Worm (Caenorhabditis elegans) whole organism, L3 larva: ENCODE data around the gene F33H1.4.

Experiments
- R02D3.7 ChIP-seq: fragments of 150-350 bp; optimal IDR thresholded peaks from 2 replicates; lab custom pipeline; 2014; ENCODE audit warnings: missing biosample characterization, missing genetic modification characterization
- ZK546.5 ChIP-seq: sonication (generic microtip); optimal IDR thresholded peaks from 2 replicates; lab custom pipeline; 2017; ENCODE audit warnings: missing biosample characterization, missing genetic modification characterization
- ceh-16 ChIP-seq: sonication (generic microtip); optimal IDR thresholded peaks from 2 replicates; lab custom pipeline; 2017; ENCODE audit warnings: missing biosample characterization, missing genetic modification characterization
- ceh-82 ChIP-seq: fragments of 150-350 bp; optimal IDR thresholded peaks from 2 replicates; lab custom pipeline; 2014; ENCODE audit warnings: missing biosample characterization, missing genetic modification characterization
- ceh-9 ChIP-seq: sonication (generic microtip); optimal IDR thresholded peaks from 2 replicates; lab custom pipeline; 2018; ENCODE audit warnings: missing biosample characterization, missing genetic modification characterization
- daf-12 ChIP-seq: fragments of 150-350 bp; optimal IDR thresholded peaks from 2 replicates; lab custom pipeline; 2014; ENCODE audit warnings: missing biosample characterization, missing genetic modification reagents, missing genetic modification characterization
- egl-5 ChIP-seq: fragments of 150-350 bp; optimal IDR thresholded peaks from 2 replicates; lab custom pipeline; 2017; ENCODE audit warnings: missing biosample characterization, missing genetic modification reagents, missing genetic modification characterization, inconsistent platforms
- elt-1 ChIP-seq: fragments of 150-350 bp; optimal IDR thresholded peaks from 2 replicates; lab custom pipeline; 2014; ENCODE audit warnings: missing biosample characterization, missing genetic modification characterization
- elt-3 ChIP-seq, 3 experiments: fragments of 150-350 bp in 1 of 3; sonication (generic microtip) in 2 of 3; optimal IDR thresholded peaks; 2 replicates in 2 of 3; 4 replicates in 1 of 3; lab custom pipeline; 2014 to 2017; ENCODE audit warnings: missing biosample characterization in 3 of 3, missing genetic modification characterization in 3 of 3
- eor-1 ChIP-seq, 2 experiments: fragments of 150-350 bp; optimal IDR thresholded peaks; 2 replicates each; lab custom pipeline; 2014 to 2018; ENCODE audit warnings: missing biosample characterization in 2 of 2, missing genetic modification characterization in 2 of 2
- fkh-10 ChIP-seq: sonication (generic microtip); optimal IDR thresholded peaks from 2 replicates; lab custom pipeline; 2017; ENCODE audit warnings: missing biosample characterization, missing genetic modification reagents, missing genetic modification characterization
- fkh-2 ChIP-seq: fragments of 150-350 bp; optimal IDR thresholded peaks from 2 replicates; lab custom pipeline; 2014; ENCODE audit warnings: missing biosample characterization, missing genetic modification reagents, missing genetic modification characterization
- fos-1 ChIP-seq: fragments of 150-350 bp; optimal IDR thresholded peaks from 2 replicates; lab custom pipeline; 2014; ENCODE audit warnings: missing biosample characterization, missing genetic modification characterization
- jun-1 ChIP-seq: fragments of 150-350 bp; optimal IDR thresholded peaks from 2 replicates; lab custom pipeline; 2014; ENCODE audit warnings: missing biosample characterization, missing genetic modification reagents, missing genetic modification characterization
- lin-39 ChIP-seq: fragments of 150-350 bp; optimal IDR thresholded peaks from 2 replicates; lab custom pipeline; 2018; ENCODE audit warnings: missing biosample characterization, missing genetic modification reagents, missing genetic modification characterization
- lsy-12 ChIP-seq: sonication (generic microtip); optimal IDR thresholded peaks from 2 replicates; lab custom pipeline; 2016; ENCODE audit warnings: mild to moderate bottlenecking, missing genetic modification characterization, missing compliant biosample characterization
- mml-1 ChIP-seq: fragments of 150-350 bp; sonication (generic microtip); optimal IDR thresholded peaks from 3 replicates; lab custom pipeline; 2014; ENCODE audit warnings: missing biosample characterization, missing genetic modification characterization
- nfya-1 ChIP-seq: sonication (generic microtip); optimal IDR thresholded peaks from 2 replicates; lab custom pipeline; 2017; ENCODE audit warnings: missing genetic modification characterization, mild to moderate bottlenecking, missing compliant biosample characterization, antibody characterized with exemption, moderate library complexity; ENCODE audit not compliant: insufficient read depth
- nhr-11 ChIP-seq: fragments of 150-350 bp; optimal IDR thresholded peaks from 2 replicates; lab custom pipeline; 2014; ENCODE audit warnings: missing biosample characterization, missing genetic modification characterization
- nhr-12 ChIP-seq: fragments of 150-350 bp; optimal IDR thresholded peaks from 2 replicates; lab custom pipeline; 2014; ENCODE audit warnings: missing biosample characterization, missing genetic modification characterization
- nhr-23 ChIP-seq: fragments of 150-350 bp; optimal IDR thresholded peaks from 2 replicates; lab custom pipeline; 2014; ENCODE audit warnings: missing biosample characterization, missing genetic modification reagents, missing genetic modification characterization
- nhr-237 ChIP-seq: fragments of 150-350 bp; optimal IDR thresholded peaks from 2 replicates; lab custom pipeline; 2014; ENCODE audit warnings: missing biosample characterization, missing genetic modification characterization
- nhr-25 ChIP-seq: sonication (generic microtip); optimal IDR thresholded peaks from 2 replicates; lab custom pipeline; 2017; ENCODE audit warnings: missing biosample characterization, missing genetic modification characterization
- nhr-43 ChIP-seq: sonication (generic microtip); optimal IDR thresholded peaks from 2 replicates; lab custom pipeline; 2016; ENCODE audit warnings: mild to moderate bottlenecking, missing genetic modification characterization, missing compliant biosample characterization; ENCODE audit not compliant: poor library complexity, severe bottlenecking
- nhr-67 ChIP-seq: fragments of 150-350 bp; optimal IDR thresholded peaks from 2 replicates; lab custom pipeline; 2014; ENCODE audit warnings: missing biosample characterization, missing genetic modification characterization
- nhr-76 ChIP-seq: fragments of 150-350 bp; sonication (generic microtip); optimal IDR thresholded peaks from 5 replicates; lab custom pipeline; 2014; ENCODE audit warnings: missing biosample characterization, missing genetic modification characterization
- nhr-77 ChIP-seq: fragments of 150-350 bp; optimal IDR thresholded peaks from 2 replicates; lab custom pipeline; 2014; ENCODE audit warnings: missing biosample characterization, missing genetic modification characterization
- pha-4 ChIP-seq: fragments of 150-350 bp; optimal IDR thresholded peaks from 2 replicates; lab custom pipeline; 2014; ENCODE audit warnings: missing biosample characterization, missing genetic modification reagents, missing genetic modification characterization
- pqm-1 ChIP-seq: fragments of 150-350 bp; optimal IDR thresholded peaks from 2 replicates; lab custom pipeline; 2017; ENCODE audit warnings: missing biosample characterization, missing genetic modification characterization, inconsistent platforms
- skn-1 ChIP-seq: fragments of 150-350 bp; optimal IDR thresholded peaks from 2 replicates; lab custom pipeline; 2014; ENCODE audit warnings: missing biosample characterization, missing genetic modification characterization
- tbx-2 ChIP-seq: sonication (generic microtip); optimal IDR thresholded peaks from 2 replicates; lab custom pipeline; 2016; ENCODE audit warnings: mild to moderate bottlenecking, missing genetic modification characterization, missing compliant biosample characterization
- unc-39 ChIP-seq: sonication (generic microtip); optimal IDR thresholded peaks from 4 replicates; lab custom pipeline; 2017; ENCODE audit warnings: missing biosample characterization, missing genetic modification characterization
- unc-62 ChIP-seq: fragments of 150-350 bp; sonication (generic microtip); optimal IDR thresholded peaks from 4 replicates; lab custom pipeline; 2014; ENCODE audit warnings: missing biosample characterization, missing genetic modification reagents, missing genetic modification characterization
- zag-1 ChIP-seq: fragments of 150-350 bp; optimal IDR thresholded peaks from 2 replicates; lab custom pipeline; 2014; ENCODE audit warnings: missing biosample characterization, missing genetic modification characterization
- ztf-11 ChIP-seq: fragments of 150-350 bp; optimal IDR thresholded peaks from 2 replicates; lab custom pipeline; 2014; ENCODE audit warnings: missing biosample characterization, missing genetic modification characterization

Gene F33H1.4

ce11 chrII:10147502-10147901 lies 26.9 kb upstream of the F33H1.4 start:
- TF ChIP-seq nhr-77 (tag; lab: Kevin White, UChicago) (no peak), elt-3 (tag; optimal IDR thresholded peaks at IDR 0.05; lab: Kevin White, UChicago) (no peak), ZK546.5 (tag; lab: Kevin White, UChicago) (no peak), R02D3.7 (tag; lab: Kevin White, UChicago) (no peak), nhr-76 (tag; lab: Kevin White, UChicago) (no peak), zag-1 (no peak), ceh-16 (tag; lab: Kevin White, UChicago) (no peak), fkh-2 (no peak), skn-1 (tag; lab: Kevin White, UChicago) (no peak), elt-1 (tag; lab: Kevin White, UChicago) (no peak), nhr-67 (tag; lab: Kevin White, UChicago) (no peak), ceh-9 (tag; lab: Kevin White, UChicago) (no peak), unc-62 (GFP tag; lab: Kevin White, UChicago) (no peak), pqm-1 (no peak), nhr-237 (tag; lab: Kevin White, UChicago) (no peak)
- TF ChIP-seq, all 47 proteins: peak for 0

DNA sequence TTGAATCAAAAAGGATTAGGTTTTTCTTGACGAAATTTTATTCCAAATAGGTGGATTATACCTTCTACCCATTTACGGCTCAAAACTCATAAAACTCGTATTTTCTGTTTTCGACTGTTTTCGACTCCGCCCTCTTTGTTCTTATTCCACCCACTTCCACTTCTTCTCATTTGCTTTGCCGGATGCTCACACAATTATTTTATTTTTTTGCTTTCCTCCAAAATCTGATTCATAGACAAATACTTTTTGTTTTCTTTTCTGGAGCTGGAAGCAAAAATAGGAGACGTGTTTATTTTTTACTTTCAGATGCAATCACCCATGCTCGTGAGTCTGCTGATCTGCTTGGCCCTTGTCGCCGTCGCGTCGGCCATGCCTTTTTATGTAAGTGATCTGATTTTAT lies 19.3 kb upstream of the F33H1.4 start, which contains the start of gene nlp-63:
Gene nlp-63, plus strand, starts transcription at position 301 of the 400 bp plus-strand sequence.
- TF ChIP-seq mml-1 (tag; lab: Kevin White, UChicago): no peak
- TF ChIP-seq fos-1 (tag; lab: Kevin White, UChicago): no peak
- TF ChIP-seq fkh-10 (GFP tag; lab: Kevin White, UChicago): no peak
- TF ChIP-seq egl-5: no peak
- no peak for TF ChIP-seq lin-39 (tag; lab: Kevin White, UChicago)
- no peak for TF ChIP-seq ceh-9 (tag; lab: Kevin White, UChicago)
- no peak for TF ChIP-seq elt-3 (tag; optimal IDR thresholded peaks at IDR 0.05; lab: Kevin White, UChicago)
- TF ChIP-seq nhr-11 (tag; lab: Kevin White, UChicago): no peak
- no peak for TF ChIP-seq lsy-12 (tag; lab: Kevin White, UChicago)
- TF ChIP-seq nhr-76 (tag; lab: Kevin White, UChicago): no peak
- TF ChIP-seq jun-1 (tag; lab: Kevin White, UChicago): no peak
- TF ChIP-seq unc-39: no peak
- TF ChIP-seq pha-4 (tag; lab: Kevin White, UChicago): no peak

DNA sequence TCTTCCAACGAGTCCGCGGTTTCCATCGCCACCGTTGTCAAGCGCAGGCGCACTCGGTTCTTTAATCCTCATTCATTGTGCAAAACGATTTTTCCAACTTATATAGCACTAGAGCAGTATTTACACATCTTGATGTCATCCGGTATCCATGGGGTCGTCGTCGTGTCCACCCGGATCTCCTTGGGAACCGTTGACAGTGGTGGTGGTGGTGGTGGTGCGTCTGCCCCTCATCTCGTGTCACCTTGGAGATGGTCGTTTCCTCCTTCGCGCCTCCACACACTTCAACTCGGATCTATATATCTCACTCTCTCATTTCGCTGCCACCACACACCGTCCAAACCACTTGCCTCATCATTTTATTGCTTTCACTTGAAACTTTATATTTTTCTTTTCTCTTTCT lies 11.7 kb upstream of the F33H1.4 start:
- TF ChIP-seq pqm-1 (no peak), nhr-11 (tag; lab: Kevin White, UChicago) (no peak), unc-39 (no peak), skn-1 (tag; lab: Kevin White, UChicago) (no peak), nhr-12 (tag; lab: Kevin White, UChicago) (no peak), ceh-82 (no peak), daf-12 (no peak), elt-1 (tag; lab: Kevin White, UChicago) (no peak), elt-3 (tag; optimal IDR thresholded peaks at IDR 0.05; lab: Kevin White, UChicago) (no peak), unc-62 (GFP tag; lab: Kevin White, UChicago) (no peak), fkh-2 (no peak)

DNA sequence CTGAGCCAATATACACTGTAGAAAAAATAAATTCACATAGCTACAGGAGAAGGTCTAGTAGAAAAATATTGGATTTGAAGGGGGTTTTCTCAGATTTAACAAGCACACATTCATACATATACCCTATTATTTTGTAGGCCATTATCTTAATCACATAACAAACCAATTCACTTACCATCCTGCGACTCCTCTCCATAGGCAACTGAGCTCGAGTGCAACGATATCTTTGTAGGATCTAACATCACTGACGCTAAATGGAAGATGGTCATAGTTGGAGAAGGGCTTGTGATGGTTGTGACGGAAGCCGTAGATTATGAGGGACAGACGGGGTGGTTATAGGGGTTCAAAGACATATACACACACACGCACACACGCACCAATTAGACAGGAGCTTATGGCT lies 10.3 kb upstream of the F33H1.4 start:
- no peak for TF ChIP-seq nhr-43 (tag; lab: Kevin White, UChicago)

DNA sequence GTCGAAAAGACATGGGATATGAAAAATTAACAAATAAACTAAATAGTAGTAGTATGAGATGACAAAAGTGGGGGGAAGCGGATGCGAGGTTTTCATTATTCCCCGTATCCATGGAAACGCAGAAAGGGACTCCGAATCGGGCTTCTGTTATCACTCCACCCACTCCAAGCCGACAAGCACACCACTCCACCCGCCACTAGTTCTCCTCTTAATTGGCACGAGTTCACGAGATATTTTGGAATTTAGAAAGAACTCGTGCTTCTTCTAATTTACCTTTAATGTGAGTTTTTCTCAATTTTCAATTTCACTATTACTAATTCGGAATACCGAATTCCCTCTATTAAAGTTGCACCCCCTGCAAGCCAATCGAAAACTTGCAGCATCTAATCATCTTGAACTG lies 8.1 kb upstream of the F33H1.4 start:
- TF ChIP-seq ceh-82 (no peak), nhr-11 (tag; lab: Kevin White, UChicago) (peak; percentile 62), elt-1 (tag; lab: Kevin White, UChicago) (no peak), ztf-11 (tag; lab: Kevin White, UChicago) (no peak), pha-4 (tag; lab: Kevin White, UChicago) (no peak), tbx-2 (tag; lab: Kevin White, UChicago) (no peak)

DNA sequence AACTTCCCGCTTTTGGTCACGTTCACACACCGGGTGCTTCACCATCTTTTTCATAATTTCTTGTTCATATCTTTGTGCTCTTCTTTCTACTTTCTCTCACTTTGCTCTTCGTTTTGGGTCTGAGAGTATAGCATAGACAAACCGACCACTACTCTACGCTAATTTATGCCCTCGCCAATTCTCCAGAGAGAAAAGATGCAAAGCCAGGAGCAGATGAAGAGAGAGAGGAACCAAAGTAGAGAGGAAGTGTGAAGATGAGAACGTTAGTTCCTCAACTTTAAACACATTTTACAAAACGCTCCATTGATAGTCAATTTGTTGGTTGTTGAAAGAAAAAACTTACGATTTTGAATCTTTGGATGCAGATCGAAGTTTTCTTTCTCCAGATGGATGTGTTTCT lies 6.7 kb upstream of the F33H1.4 start:
- TF ChIP-seq daf-12 (no peak), jun-1 (tag; lab: Kevin White, UChicago) (no peak), nfya-1 (tag; lab: Kevin White, UChicago) (no peak), fos-1 (tag; lab: Kevin White, UChicago) (no peak), nhr-67 (tag; lab: Kevin White, UChicago) (no peak), ZK546.5 (tag; lab: Kevin White, UChicago) (no peak), unc-39 (no peak), nhr-77 (tag; lab: Kevin White, UChicago) (no peak), tbx-2 (tag; lab: Kevin White, UChicago) (no peak), R02D3.7 (tag; lab: Kevin White, UChicago) (no peak), nhr-25 (no peak), nhr-23 (tag; lab: Kevin White, UChicago) (no peak), eor-1 (tag; optimal IDR thresholded peaks at IDR 0.05; lab: Kevin White, UChicago) (no peak)
